Fruit fly (Drosophila melanogaster): Measurements from ENCODE around the gene CG2003.

DNA sequence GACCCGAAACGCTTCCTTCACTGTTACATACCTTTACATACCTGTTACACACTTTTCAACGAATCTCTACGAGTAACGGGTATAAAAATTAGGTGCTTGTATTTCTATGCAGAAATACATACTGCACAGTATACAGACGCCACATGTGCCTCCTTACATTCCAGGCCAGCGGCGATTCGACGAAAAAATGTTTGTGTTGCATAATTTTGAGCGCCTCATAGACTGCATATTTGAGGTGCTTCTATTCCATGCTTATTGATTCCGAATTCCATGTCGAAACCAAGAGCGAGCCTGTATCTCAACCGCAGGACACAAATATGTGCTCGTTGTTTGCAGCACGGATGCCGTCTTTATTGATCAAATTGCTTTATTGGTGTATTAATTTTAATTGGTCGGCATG is 28.4 kb downstream of the CG2003 start:
- TF ChIP-seq CG8478 (optimal IDR thresholded peaks at IDR 0.05) (no peak), CTCF (optimal IDR thresholded peaks at IDR 0.05) (peak; percentile 57 to 59)

Data from S2 (cell line).